Fruit fly (Drosophila melanogaster): ENCODE measurements around the gene spri.

spri gene

DNA sequence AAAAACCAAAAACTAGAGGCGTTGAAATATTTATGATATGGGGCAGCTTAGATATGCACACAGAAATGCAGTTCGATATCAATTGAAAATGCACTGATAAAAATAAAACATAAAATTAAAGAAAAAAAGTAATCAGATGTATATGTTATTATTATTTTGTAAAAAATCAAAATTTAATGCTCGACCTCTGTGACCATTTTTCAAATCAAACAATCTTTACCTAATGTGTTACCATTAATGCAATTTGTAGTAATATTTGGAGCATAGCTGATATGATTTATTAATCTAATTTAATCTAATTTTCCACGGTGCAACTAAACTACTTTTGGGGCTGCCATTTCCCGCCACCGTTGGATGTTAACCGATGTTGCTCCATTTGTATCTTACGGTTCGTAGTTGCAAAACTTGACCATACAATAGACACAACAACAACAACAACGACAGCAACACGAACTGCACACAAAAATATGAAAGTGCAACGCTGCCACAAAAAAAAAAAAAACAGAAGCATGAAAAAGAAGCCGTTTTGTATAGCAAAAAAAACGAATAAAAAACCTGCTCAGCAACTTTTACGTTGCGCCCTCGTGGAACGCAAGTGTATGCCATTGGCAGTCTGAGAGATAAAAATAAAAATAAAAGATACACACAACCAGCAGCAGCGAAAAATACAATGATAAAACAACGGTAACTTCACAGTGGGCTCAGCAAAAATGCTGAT lies 49.2 kb downstream of the spri start (continued):
- TF ChIP-seq CG18262 (tag; optimal IDR thresholded peaks at IDR 0.05) (peak; percentile 34), CG7839 (tag; optimal IDR thresholded peaks at IDR 0.05) (peak; percentile 36), Sox100B (GFP tag; optimal IDR thresholded peaks at IDR 0.05) (peak; percentile 12), Dip3 (GFP tag; optimal IDR thresholded peaks at IDR 0.05) (no peak), CG2712 (tag; optimal IDR thresholded peaks at IDR 0.05) (peak; percentile 39), Blimp-1 (GFP tag; optimal IDR thresholded peaks at IDR 0.05) (peak; percentile 13), Eip74EF (GFP tag; optimal IDR thresholded peaks at IDR 0.05) (peak in 1 of 2 experiments; percentile 17), CG10565 (GFP tag; optimal IDR thresholded peaks at IDR 0.05) (no peak), bigmax (GFP tag; optimal IDR thresholded peaks at IDR 0.05) (no peak), shn (GFP tag; optimal IDR thresholded peaks at IDR 0.05) (no peak), unpg (GFP tag; optimal IDR thresholded peaks at IDR 0.05) (peak; percentile 25), inv (GFP tag; IDR thresholded peaks at IDR 0.05; ENCODE audit: partially characterized antibody) (no peak), C15 (GFP tag; IDR thresholded peaks at IDR 0.05) (no peak), CG11504 (tag; optimal IDR thresholded peaks at IDR 0.05) (peak; percentile 44), phol (tag; optimal IDR thresholded peaks at IDR 0.05) (peak; percentile 12), sqz (GFP tag; optimal IDR thresholded peaks at IDR 0.05) (peak; percentile 65), CG34376 (GFP tag; optimal IDR thresholded peaks at IDR 0.05) (no peak), zfh1 (GFP tag; IDR thresholded peaks at IDR 0.05) (no peak), CG10979 (tag; optimal IDR thresholded peaks at IDR 0.05) (peak; percentile 23), bsh (GFP tag; optimal IDR thresholded peaks at IDR 0.05) (peak in 1 of 2 experiments; percentile 44), CG17361 (GFP tag; IDR thresholded peaks at IDR 0.05) (peak; percentile 42; the same call in 1 of the 3 replicates), Tbp (GFP tag; optimal IDR thresholded peaks at IDR 0.05) (no peak), gem (tag; optimal IDR thresholded peaks at IDR 0.05) (peak; percentile 38), CG17829 (tag; optimal IDR thresholded peaks at IDR 0.05) (peak; percentile 13), pita (GFP tag; optimal IDR thresholded peaks at IDR 0.05) (no peak), Hr51 (GFP tag; optimal IDR thresholded peaks at IDR 0.05) (peak in 1 of 2 experiments; percentile 21), nmo (GFP tag; optimal IDR thresholded peaks at IDR 0.05) (peak; percentile 42), Asciz (GFP tag; optimal IDR thresholded peaks at IDR 0.05) (peak; percentile 12)

DNA sequence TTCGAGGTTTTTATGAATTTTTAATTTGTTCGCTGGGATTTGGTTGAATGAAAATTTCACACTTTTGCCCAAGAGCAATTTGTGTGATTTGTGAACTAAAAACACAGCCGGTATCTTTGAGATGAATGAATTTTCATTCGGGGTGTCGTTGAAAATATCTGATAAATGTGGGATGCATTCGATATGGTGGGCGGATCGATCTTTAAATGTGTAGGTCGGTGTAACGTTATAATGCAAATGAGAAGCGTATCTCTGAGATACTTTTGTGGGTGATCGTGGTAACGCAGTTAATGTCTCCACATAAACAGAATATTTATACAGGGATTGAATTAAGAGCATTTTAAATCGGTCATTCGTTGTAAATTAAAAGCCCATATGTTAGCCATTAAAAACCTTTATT lies 50.2 kb downstream of the spri start:
- TF ChIP-seq Dref (GFP tag; IDR thresholded peaks at IDR 0.05): no peak
- TF ChIP-seq CG30020 (tag; optimal IDR thresholded peaks at IDR 0.05): no peak
- TF ChIP-seq nom (GFP tag; optimal IDR thresholded peaks at IDR 0.05): no peak
- no peak for TF ChIP-seq CG2120 (GFP tag; optimal IDR thresholded peaks at IDR 0.05)
- TF ChIP-seq CG31441 (GFP tag; IDR thresholded peaks at IDR 0.05): no peak
- TF ChIP-seq ac (GFP tag; optimal IDR thresholded peaks at IDR 0.05): no peak
- no peak for TF ChIP-seq CG6683 (GFP tag; optimal IDR thresholded peaks at IDR 0.05)
- TF ChIP-seq dati (GFP tag; IDR thresholded peaks at IDR 0.05): no peak
- TF ChIP-seq Sry-β (GFP tag; optimal IDR thresholded peaks at IDR 0.05): no peak
- TF ChIP-seq CG11398 (GFP tag; optimal IDR thresholded peaks at IDR 0.05): no peak
- no peak for TF ChIP-seq Ptx1 (GFP tag; IDR thresholded peaks at IDR 0.05)
- TF ChIP-seq chinmo (GFP tag; IDR thresholded peaks at IDR 0.05; ENCODE audit: partially characterized antibody): no peak
- TF ChIP-seq CG10147 (GFP tag; optimal IDR thresholded peaks at IDR 0.05): no peak
- peak; percentile 91 for TF ChIP-seq sr (GFP tag; IDR thresholded peaks at IDR 0.05)
- no peak for TF ChIP-seq slp2 (GFP tag; optimal IDR thresholded peaks at IDR 0.05)
- 0 out of 2 replicates have a peak, but pooled peaks have one; percentile 7 for TF ChIP-seq vvl (GFP tag; IDR thresholded peaks at IDR 0.05)
- no peak for TF ChIP-seq CG6272 (GFP tag; IDR thresholded peaks at IDR 0.05)
- TF ChIP-seq CG10431 (GFP tag; optimal IDR thresholded peaks at IDR 0.05): no peak
- no peak for TF ChIP-seq E2f2 (GFP tag; IDR thresholded peaks at IDR 0.05)
- TF ChIP-seq CG3163 (GFP tag; optimal IDR thresholded peaks at IDR 0.05): no peak
- peak; percentile 48 for TF ChIP-seq abd-A (tag; optimal IDR thresholded peaks at IDR 0.05)
- peak; percentile 18 for TF ChIP-seq gsb-n (tag; optimal IDR thresholded peaks at IDR 0.05)

Measured in whole organism, embryonic.